Fruit fly (Drosophila melanogaster) whole organism, embryonic: ENCODE measurements around the gene plum.
A peak's percentile ranks its signal among the peaks of the same experiment; 100 is the strongest.

Source experiments
- Atf3 ChIP-seq: fragments of 200-800 bp; sonication (Bioruptor generic); optimal IDR thresholded peaks from 3 replicates; lab custom pipeline; 2016; ENCODE audit warnings: missing biosample characterization, missing genetic modification characterization
- Atf6 ChIP-seq: fragments of 200-800 bp; sonication (Bioruptor generic); IDR thresholded peaks from 2 replicates; pipeline ENCODE4 v1.3.6; 2022; ENCODE audit warnings: missing biosample characterization, missing genetic modification characterization
- BtbVII ChIP-seq: fragments of 200-800 bp; sonication (Bioruptor generic); optimal IDR thresholded peaks from 3 replicates; lab custom pipeline; 2017; ENCODE audit warnings: missing biosample characterization, mild to moderate bottlenecking, missing genetic modification characterization
- CG10209 ChIP-seq: fragments of 200-800 bp; sonication (Bioruptor generic); optimal IDR thresholded peaks from 3 replicates; lab custom pipeline; 2017; ENCODE audit warnings: missing biosample characterization, mild to moderate bottlenecking, missing genetic modification characterization, missing genetic modification reagents
- CG10565 ChIP-seq: fragments of 200-800 bp; sonication (Bioruptor generic); optimal IDR thresholded peaks from 3 replicates; lab custom pipeline; 2016; ENCODE audit warnings: missing biosample characterization, mild to moderate bottlenecking, missing genetic modification characterization
- CG1233 ChIP-seq: fragments of 200-800 bp; sonication (Bioruptor generic); optimal IDR thresholded peaks from 4 replicates; lab custom pipeline; 2018; ENCODE audit warnings: missing biosample characterization, mild to moderate bottlenecking, missing genetic modification characterization
- CG12769 ChIP-seq: fragments of 200-800 bp; sonication (Bioruptor generic); optimal IDR thresholded peaks from 2 replicates; lab custom pipeline; 2019; ENCODE audit warnings: missing biosample characterization, mild to moderate bottlenecking, missing genetic modification characterization, moderate library complexity
- CG12942 ChIP-seq: fragments of 200-800 bp; sonication (Bioruptor generic); optimal IDR thresholded peaks from 3 replicates; lab custom pipeline; 2016; ENCODE audit warnings: missing biosample characterization, missing genetic modification characterization
- CG13775 ChIP-seq: fragments of 200-800 bp; sonication (Bioruptor generic); optimal IDR thresholded peaks from 3 replicates; lab custom pipeline; 2017; ENCODE audit warnings: missing biosample characterization, mild to moderate bottlenecking, missing genetic modification characterization
- CG15269 ChIP-seq: fragments of 200-800 bp; sonication (Bioruptor generic); optimal IDR thresholded peaks from 2 replicates; lab custom pipeline; 2018; ENCODE audit warnings: missing biosample characterization, mild to moderate bottlenecking, missing genetic modification characterization, moderate library complexity
- CG1647 ChIP-seq: fragments of 200-800 bp; sonication (Bioruptor generic); optimal IDR thresholded peaks from 3 replicates; lab custom pipeline; 2016; ENCODE audit warnings: missing biosample characterization, missing genetic modification characterization
- CG18011 ChIP-seq: fragments of 200-800 bp; sonication (Bioruptor generic); optimal IDR thresholded peaks from 2 replicates; lab custom pipeline; 2017; ENCODE audit warnings: missing biosample characterization, missing genetic modification characterization, mild to moderate bottlenecking, moderate library complexity, missing genotype
- CG18619 ChIP-seq: fragments of 200-800 bp; sonication (Bioruptor generic); optimal IDR thresholded peaks from 3 replicates; lab custom pipeline; 2017; ENCODE audit warnings: missing biosample characterization, mild to moderate bottlenecking, missing genetic modification characterization
- CG2202 ChIP-seq: fragments of 200-800 bp; sonication (Bioruptor generic); optimal IDR thresholded peaks from 2 replicates; lab custom pipeline; 2018; ENCODE audit warnings: missing biosample characterization, mild to moderate bottlenecking, missing genetic modification characterization
- CG30020 ChIP-seq: fragments of 200-800 bp; optimal IDR thresholded peaks from 2 replicates; lab custom pipeline; 2019; ENCODE audit warnings: missing biosample characterization, mild to moderate bottlenecking, missing genetic modification characterization, moderate library complexity
- CG3065 ChIP-seq: fragments of 200-800 bp; sonication (Bioruptor generic); optimal IDR thresholded peaks from 2 replicates; lab custom pipeline; 2016; ENCODE audit warnings: missing biosample characterization, missing genetic modification characterization
- CG3163 ChIP-seq: fragments of 200-800 bp; sonication (Bioruptor generic); optimal IDR thresholded peaks from 3 replicates; lab custom pipeline; 2016; ENCODE audit warnings: missing biosample characterization, missing genetic modification characterization
- CG32532 ChIP-seq: fragments of 200-800 bp; sonication (Bioruptor generic); IDR thresholded peaks from 2 replicates; pipeline ENCODE4 v1.3.6; 2022; ENCODE audit warnings: missing biosample characterization, missing genetic modification characterization
- CG3281 ChIP-seq: fragments of 200-800 bp; sonication (Bioruptor generic); optimal IDR thresholded peaks from 3 replicates; lab custom pipeline; 2017; ENCODE audit warnings: missing biosample characterization, mild to moderate bottlenecking, missing genetic modification characterization
- CG33213 ChIP-seq: fragments of 200-800 bp; sonication (Bioruptor generic); optimal IDR thresholded peaks from 3 replicates; lab custom pipeline; 2016; ENCODE audit warnings: missing biosample characterization, missing genetic modification characterization
- CG4424 ChIP-seq: fragments of 200-800 bp; sonication (Bioruptor generic); optimal IDR thresholded peaks from 3 replicates; lab custom pipeline; 2016; ENCODE audit warnings: missing biosample characterization, missing genetic modification characterization
- CG6854 ChIP-seq: fragments of 200-800 bp; sonication (Bioruptor generic); optimal IDR thresholded peaks from 3 replicates; lab custom pipeline; 2017; ENCODE audit warnings: missing biosample characterization, mild to moderate bottlenecking, missing genetic modification characterization
- Doc3 ChIP-seq: fragments of 200-800 bp; sonication (Bioruptor generic); IDR thresholded peaks from 3 replicates; pipeline ENCODE4 v1.3.6; 2022; ENCODE audit warnings: missing biosample characterization, missing genetic modification characterization; ENCODE audit not compliant: partially characterized antibody
- Ets97D ChIP-seq: fragments of 200-800 bp; sonication (Bioruptor generic); optimal IDR thresholded peaks from 3 replicates; lab custom pipeline; 2016; ENCODE audit warnings: missing biosample characterization, missing genetic modification characterization
- HLH54F ChIP-seq: fragments of 200-800 bp; sonication (Bioruptor generic); optimal IDR thresholded peaks from 3 replicates; lab custom pipeline; 2016; ENCODE audit warnings: missing biosample characterization, missing genetic modification characterization
- Hey ChIP-seq: fragments of 200-800 bp; sonication (Bioruptor generic); optimal IDR thresholded peaks from 3 replicates; lab custom pipeline; 2018; ENCODE audit warnings: missing biosample characterization, mild to moderate bottlenecking, missing genetic modification characterization
- Lhr ChIP-seq: fragments of 200-800 bp; sonication (Bioruptor generic); optimal IDR thresholded peaks from 3 replicates; lab custom pipeline; 2017; ENCODE audit warnings: mild to moderate bottlenecking, missing biosample characterization, missing genetic modification reagents, missing genetic modification characterization
- Lpt ChIP-seq: fragments of >200 bp; optimal IDR thresholded peaks from 2 replicates; lab custom pipeline; 2018; ENCODE audit warnings: missing biosample characterization, missing genetic modification characterization
- Myb ChIP-seq: fragments of 200-800 bp; sonication (Bioruptor generic); optimal IDR thresholded peaks from 2 replicates; lab custom pipeline; 2016; ENCODE audit warnings: missing biosample characterization, missing genetic modification characterization
- Nf-YB ChIP-seq: fragments of 200-800 bp; sonication (Bioruptor generic); optimal IDR thresholded peaks from 3 replicates; lab custom pipeline; 2019; ENCODE audit warnings: missing biosample characterization, mild to moderate bottlenecking, missing genetic modification characterization, moderate library complexity
- abd-A ChIP-seq: fragments of 200-800 bp; sonication (Bioruptor generic); optimal IDR thresholded peaks from 3 replicates; lab custom pipeline; 2019; ENCODE audit warnings: missing biosample characterization, mild to moderate bottlenecking, missing genetic modification characterization, moderate library complexity
- al ChIP-seq: fragments of 200-800 bp; sonication (Bioruptor generic); IDR thresholded peaks from 2 replicates; pipeline ENCODE4 v1.3.6; 2022; ENCODE audit warnings: missing biosample characterization, missing genetic modification characterization
- chinmo ChIP-seq: fragments of 200-800 bp; sonication (Bioruptor generic); IDR thresholded peaks from 4 replicates; pipeline ENCODE4 v1.3.6; 2022; ENCODE audit warnings: missing biosample characterization, missing genetic modification characterization; ENCODE audit not compliant: partially characterized antibody
- crol ChIP-seq: fragments of 200-800 bp; sonication (Bioruptor generic); IDR thresholded peaks from 2 replicates; pipeline ENCODE4 v1.3.6; 2022; ENCODE audit warnings: missing biosample characterization, missing genetic modification characterization
- danr ChIP-seq: fragments of 200-800 bp; sonication (Bioruptor generic); IDR thresholded peaks from 2 replicates; pipeline ENCODE4 v1.3.6; 2022; ENCODE audit warnings: missing biosample characterization, missing genetic modification characterization
- disco-r ChIP-seq: fragments of 200-800 bp; sonication (Bioruptor generic); optimal IDR thresholded peaks from 2 replicates; lab custom pipeline; 2016; ENCODE audit warnings: missing biosample characterization, missing genetic modification characterization
- dm ChIP-seq: fragments of 200-800 bp; sonication (Bioruptor generic); optimal IDR thresholded peaks from 3 replicates; lab custom pipeline; 2016; ENCODE audit warnings: missing biosample characterization, missing genetic modification characterization
- gt ChIP-seq: fragments of 200-800 bp; sonication (Bioruptor generic); IDR thresholded peaks from 2 replicates; pipeline ENCODE4 v1.3.6; 2022; ENCODE audit warnings: missing biosample characterization, missing genetic modification characterization
- h ChIP-seq: fragments of >200 bp; optimal IDR thresholded peaks from 2 replicates; lab custom pipeline; 2017
- knrl ChIP-seq: fragments of 200-800 bp; sonication (Bioruptor generic); IDR thresholded peaks from 3 replicates; pipeline ENCODE4 v1.3.6; 2022; ENCODE audit warnings: missing biosample characterization, missing genetic modification characterization; ENCODE audit not compliant: partially characterized antibody
- nmo ChIP-seq: fragments of 200-800 bp; sonication (Bioruptor generic); optimal IDR thresholded peaks from 2 replicates; lab custom pipeline; 2018; ENCODE audit warnings: missing biosample characterization, mild to moderate bottlenecking, missing genetic modification characterization, moderate library complexity
- pb ChIP-seq: fragments of 200-800 bp; sonication (Bioruptor generic); optimal IDR thresholded peaks from 3 replicates; lab custom pipeline; 2016; ENCODE audit warnings: missing biosample characterization, missing genetic modification characterization
- pnt ChIP-seq: fragments of 200-800 bp; sonication (Bioruptor generic); optimal IDR thresholded peaks from 3 replicates; lab custom pipeline; 2016; ENCODE audit warnings: missing biosample characterization, missing genetic modification characterization
- scrt ChIP-seq: fragments of 200-800 bp; sonication (Bioruptor generic); optimal IDR thresholded peaks from 2 replicates; lab custom pipeline; 2018; ENCODE audit warnings: missing biosample characterization, mild to moderate bottlenecking, missing genetic modification characterization, moderate library complexity
- shn ChIP-seq: fragments of 200-800 bp; sonication (Bioruptor generic); optimal IDR thresholded peaks from 3 replicates; lab custom pipeline; 2016; ENCODE audit warnings: missing biosample characterization, missing genetic modification characterization
- sima ChIP-seq: fragments of 200-800 bp; sonication (Bioruptor generic); optimal IDR thresholded peaks from 2 replicates; lab custom pipeline; 2016; ENCODE audit warnings: missing biosample characterization, missing genetic modification characterization
- slou ChIP-seq: fragments of 200-800 bp; sonication (Bioruptor generic); optimal IDR thresholded peaks from 3 replicates; lab custom pipeline; 2016; ENCODE audit warnings: missing biosample characterization, missing genetic modification characterization
- tna ChIP-seq: fragments of 200-800 bp; sonication (Bioruptor generic); IDR thresholded peaks from 2 replicates; pipeline ENCODE4 v1.3.6; 2022; ENCODE audit warnings: missing biosample characterization, missing genetic modification characterization; ENCODE audit not compliant: partially characterized antibody
- tup ChIP-seq: fragments of 200-800 bp; sonication (Bioruptor generic); optimal IDR thresholded peaks from 2 replicates; lab custom pipeline; 2016; ENCODE audit warnings: missing biosample characterization, mild to moderate bottlenecking, missing genetic modification characterization, moderate library complexity
- twi ChIP-seq: fragments of 200-800 bp; optimal IDR thresholded peaks from 2 replicates; lab custom pipeline; 2019; ENCODE audit warnings: missing biosample characterization, mild to moderate bottlenecking, missing genetic modification characterization, moderate library complexity
- tx ChIP-seq: fragments of 200-800 bp; sonication (Bioruptor generic); optimal IDR thresholded peaks from 2 replicates; lab custom pipeline; 2016; ENCODE audit warnings: missing biosample characterization, missing genetic modification characterization
- usp ChIP-seq: fragments of >200 bp; optimal IDR thresholded peaks from 2 replicates; lab custom pipeline; 2017; ENCODE audit warnings: missing biosample characterization, missing genetic modification characterization

The plum gene

DNA sequence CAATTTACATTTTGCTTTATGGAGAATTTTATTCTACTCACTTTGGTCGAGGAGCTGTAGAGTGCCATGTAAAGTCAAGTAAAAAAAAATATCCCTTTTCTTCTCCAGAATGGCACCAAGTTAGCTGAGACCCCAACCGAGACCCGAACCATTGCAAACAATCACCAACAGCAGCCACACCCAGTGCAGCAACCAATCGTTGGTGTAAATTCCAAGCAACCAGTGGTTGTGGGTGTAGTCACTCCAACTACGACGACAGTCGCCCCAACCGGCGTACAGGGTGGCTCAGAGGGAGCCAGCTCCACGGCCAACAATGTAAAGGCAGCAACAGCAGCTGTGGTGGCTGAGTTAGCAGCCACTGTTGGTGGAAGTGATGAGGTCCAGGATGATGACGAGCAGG lies 31.8 kb upstream of the plum start (continued):
- TF ChIP-seq shn (GFP tag; lab: Kevin White, UChicago): peak; percentile 36
- no peak for TF ChIP-seq CG12942
- no peak for TF ChIP-seq CG6854
- TF ChIP-seq CG3281: peak; percentile 7
- peak; percentile 87 for TF ChIP-seq CG18011 (GFP tag; lab: Kevin White, UChicago)
- TF ChIP-seq Lpt (GFP tag; lab: Kevin White, UChicago): no peak
- no peak for TF ChIP-seq CG1233 (GFP tag; lab: Kevin White, UChicago)
- TF ChIP-seq Ets97D: peak; percentile 52
- no peak for TF ChIP-seq Atf6 (GFP tag; lab: Robert Waterston, UW)
- TF ChIP-seq danr (GFP tag; lab: Robert Waterston, UW): no peak
- no peak for TF ChIP-seq Doc3 (GFP tag; lab: Robert Waterston, UW)
- TF ChIP-seq disco-r (GFP tag; lab: Kevin White, UChicago): no peak
- peak; percentile 0 for TF ChIP-seq CG15269
- no peak; the same call in 1 of the 2 replicates for TF ChIP-seq tna (GFP tag; lab: Robert Waterston, UW)
- TF ChIP-seq tup: no peak
- TF ChIP-seq knrl (GFP tag; lab: Robert Waterston, UW): peak; percentile 71
- TF ChIP-seq usp (GFP tag; lab: Kevin White, UChicago): no peak
- peak; percentile 58 for TF ChIP-seq CG3163
- TF ChIP-seq CG33213 (GFP tag; lab: Kevin White, UChicago): peak; percentile 46
- no peak for TF ChIP-seq CG1647 (GFP tag; lab: Kevin White, UChicago)
- no peak for TF ChIP-seq Atf3 (GFP tag; lab: Kevin White, UChicago)
- no peak for TF ChIP-seq CG2202 (tag; lab: Kevin White, UChicago)
- no peak for TF ChIP-seq sima (GFP tag; lab: Kevin White, UChicago)
- TF ChIP-seq scrt: peak; percentile 98
- no peak for TF ChIP-seq dm (GFP tag; lab: Kevin White, UChicago)
- no peak for TF ChIP-seq CG30020
- no peak for TF ChIP-seq CG4424
- TF ChIP-seq abd-A (tag; lab: Kevin White, UChicago): peak; percentile 11
- TF ChIP-seq Myb (GFP tag; lab: Kevin White, UChicago): peak; percentile 33
- peak; percentile 63 for TF ChIP-seq CG12769 (tag; lab: Kevin White, UChicago)
- no peak for TF ChIP-seq twi (tag; lab: Kevin White, UChicago)
- no peak for TF ChIP-seq Hey (tag; lab: Kevin White, UChicago)
- no peak for TF ChIP-seq CG18619 (GFP tag; lab: Kevin White, UChicago)
- peak; percentile 65; the same call in 2 of the 4 replicates for TF ChIP-seq chinmo (GFP tag; lab: Robert Waterston, UW)
- peak; percentile 10 for TF ChIP-seq tx (GFP tag; lab: Kevin White, UChicago)
- TF ChIP-seq gt (GFP tag; lab: Robert Waterston, UW): no peak
- TF ChIP-seq CG3065 (GFP tag; lab: Kevin White, UChicago): no peak
- no peak for TF ChIP-seq crol (GFP tag; lab: Robert Waterston, UW)
- TF ChIP-seq pnt (GFP tag; lab: Kevin White, UChicago): no peak
- TF ChIP-seq al (GFP tag; lab: Robert Waterston, UW): no peak
- TF ChIP-seq CG10565 (GFP tag; lab: Kevin White, UChicago): no peak
- peak; percentile 67 for TF ChIP-seq CG32532 (GFP tag; lab: Robert Waterston, UW)
- TF ChIP-seq HLH54F: peak; percentile 30
- peak; percentile 58 for TF ChIP-seq Lhr (GFP tag; lab: Kevin White, UChicago)
- TF ChIP-seq nmo: no peak
- no peak for TF ChIP-seq BtbVII (GFP tag; lab: Kevin White, UChicago)
- TF ChIP-seq slou (GFP tag; lab: Kevin White, UChicago): no peak
- peak; percentile 1 for TF ChIP-seq pb (GFP tag; lab: Kevin White, UChicago)
- no peak for TF ChIP-seq h (lab: Kevin White, UChicago)
- no peak for TF ChIP-seq CG13775 (GFP tag; lab: Kevin White, UChicago)
- TF ChIP-seq Nf-YB (GFP tag; lab: Kevin White, UChicago): no peak
- TF ChIP-seq CG10209: peak; percentile 9
